Fruit fly (Drosophila melanogaster) whole organism, wandering third instar larva: ENCODE measurements around the gene RpS20.

Experiments
- Dif ChIP-seq: fragments of 200-275, 200-300 bp; sonication (Bioruptor generic); optimal IDR thresholded peaks from 2 replicates; lab custom pipeline; 2018; ENCODE audit warnings: missing biosample characterization, missing genetic modification characterization; ENCODE audit not compliant: partially characterized antibody
- Myc ChIP-seq: fragments of >200 bp; optimal IDR thresholded peaks from 2 replicates; lab custom pipeline; 2017
- dmrt93B ChIP-seq: fragments of 200-800 bp; sonication (Bioruptor generic); optimal IDR thresholded peaks from 2 replicates; lab custom pipeline; 2018; ENCODE audit warnings: missing biosample characterization, mild to moderate bottlenecking, missing genetic modification characterization
- fru ChIP-seq: fragments of 200-800 bp; sonication (Bioruptor generic); optimal IDR thresholded peaks from 3 replicates; lab custom pipeline; 2016; ENCODE audit warnings: missing biosample characterization, mild to moderate bottlenecking, missing genetic modification characterization
- h ChIP-seq: fragments of 200-800 bp; sonication (Bioruptor generic); optimal IDR thresholded peaks from 3 replicates; lab custom pipeline; 2016; ENCODE audit warnings: missing biosample characterization, mild to moderate bottlenecking, missing genetic modification characterization
- lola ChIP-seq: fragments of >200 bp; optimal IDR thresholded peaks from 2 replicates; lab custom pipeline; 2017; ENCODE audit warnings: missing biosample characterization, missing genetic modification characterization
- pan ChIP-seq: fragments of >200 bp; optimal IDR thresholded peaks from 2 replicates; lab custom pipeline; 2017
- usp ChIP-seq: fragments of >200 bp; optimal IDR thresholded peaks from 2 replicates; lab custom pipeline; 2017; ENCODE audit warnings: missing biosample characterization, missing genetic modification characterization

- no peak for TF ChIP-seq fru (GFP tag; lab: Kevin White, UChicago)
- TF ChIP-seq Dif (GFP tag; lab: Kevin White, UChicago) = no peak
- no peak for TF ChIP-seq Myc (lab: Kevin White, UChicago)
- no peak for TF ChIP-seq usp (GFP tag; lab: Kevin White, UChicago)
- no peak for TF ChIP-seq lola (GFP tag; lab: Kevin White, UChicago)
- TF ChIP-seq pan (lab: Kevin White, UChicago) = no peak
- TF ChIP-seq h = no peak
- no peak for TF ChIP-seq dmrt93B (GFP tag; lab: Kevin White, UChicago)
Observed at dm6 chr3R:20845493-20845892, 23.5 kb downstream of the RpS20 start.
